Worm (Caenorhabditis elegans) whole organism, early embryonic: Measurements from ENCODE around the gene T16G1.6.

ENCODE experiments used
- B0310.2 ChIP-seq: sonication (generic microtip); optimal IDR thresholded peaks from 2 replicates; lab custom pipeline; 2016; ENCODE audit warnings: mild to moderate bottlenecking, missing genetic modification characterization, missing compliant biosample characterization
- F13C5.2 ChIP-seq: sonication (generic microtip); optimal IDR thresholded peaks from 2 replicates; lab custom pipeline; 2017; ENCODE audit warnings: mild to moderate bottlenecking, missing genetic modification characterization, inconsistent platforms, missing compliant biosample characterization
- aly-1 ChIP-seq: sonication (generic microtip); optimal IDR thresholded peaks from 2 replicates; lab custom pipeline; 2016; ENCODE audit warnings: missing genetic modification characterization, missing compliant biosample characterization
- ama-1 ChIP-seq: fragments of 150-350 bp; optimal IDR thresholded peaks from 2 replicates; lab custom pipeline; 2014
- ceh-13 ChIP-seq: fragments of 200-800 bp; sonication (Bioruptor generic); optimal IDR thresholded peaks from 2 replicates; lab custom pipeline; 2018; ENCODE audit warnings: mild to moderate bottlenecking, missing genetic modification characterization, missing compliant biosample characterization
- ceh-36 ChIP-seq: sonication (generic microtip); optimal IDR thresholded peaks from 2 replicates; lab custom pipeline; 2016; ENCODE audit warnings: missing genetic modification characterization, inconsistent platforms, missing compliant biosample characterization
- ets-7 ChIP-seq: sonication (generic microtip); optimal IDR thresholded peaks from 2 replicates; lab custom pipeline; 2016; ENCODE audit warnings: missing genotype, missing genetic modification characterization, missing compliant biosample characterization
- flt-1 ChIP-seq: fragments of 200-800 bp; sonication (Bioruptor generic); IDR thresholded peaks from 2 replicates; pipeline ENCODE4 v1.3.6; 2022; ENCODE audit warnings: missing genetic modification characterization, missing compliant biosample characterization
- hmbx-1 ChIP-seq: sonication (generic microtip); optimal IDR thresholded peaks from 2 replicates; lab custom pipeline; 2016; ENCODE audit warnings: mild to moderate bottlenecking, missing genetic modification characterization, missing compliant biosample characterization
- hmg-4 ChIP-seq: fragments of 200-800 bp; sonication (Bioruptor generic); optimal IDR thresholded peaks from 2 replicates; lab custom pipeline; 2018; ENCODE audit warnings: mild to moderate bottlenecking, missing genetic modification characterization, missing compliant biosample characterization
- hnd-1 ChIP-seq: sonication (generic microtip); optimal IDR thresholded peaks from 2 replicates; lab custom pipeline; 2016; ENCODE audit warnings: missing genetic modification characterization, missing compliant biosample characterization
- pes-1 ChIP-seq: fragments of 200-800 bp; sonication (Bioruptor generic); IDR thresholded peaks from 2 replicates; pipeline ENCODE4 v1.3.6; 2022; ENCODE audit warnings: missing genetic modification reagents, missing genetic modification characterization, missing compliant biosample characterization
- scrt-1 ChIP-seq: fragments of 200-800 bp; sonication (Bioruptor generic); IDR thresholded peaks from 2 replicates; pipeline ENCODE4 v1.3.6; 2022; ENCODE audit warnings: missing genetic modification characterization, missing compliant biosample characterization
- sea-1 ChIP-seq: fragments of 200-800 bp; sonication (Bioruptor generic); conservative IDR thresholded peaks from 2 replicates; pipeline ENCODE4 v1.3.6; 2022; ENCODE audit warnings: missing genetic modification characterization, missing compliant biosample characterization
- tbx-11 ChIP-seq: fragments of 200-800 bp; sonication (Bioruptor generic); IDR thresholded peaks from 2 replicates; pipeline ENCODE4 v1.3.6; 2022; ENCODE audit warnings: missing genetic modification characterization, missing compliant biosample characterization
- tbx-37 ChIP-seq: fragments of 200-800 bp; sonication (Bioruptor generic); conservative IDR thresholded peaks from 2 replicates; pipeline ENCODE4 v1.3.6; 2022; ENCODE audit warnings: missing genetic modification reagents, missing genetic modification characterization, missing compliant biosample characterization
- tra-4 ChIP-seq: sonication (generic microtip); optimal IDR thresholded peaks from 2 replicates; lab custom pipeline; 2017; ENCODE audit warnings: missing genetic modification characterization, missing compliant biosample characterization

The T16G1.6 gene

ce11 chrV:12904054-12904453 lies 32.9 kb downstream of the T16G1.6 start, which contains the start of gene ttr-27:
TSS of gene ttr-27 (minus strand) at chrV:12904098.
- TF ChIP-seq ets-7 (tag; lab: Kevin White, UChicago), result no peak
- no peak for TF ChIP-seq flt-1 (GFP tag; lab: Robert Waterston, UW)
- no peak for TF ChIP-seq ceh-36
- TF ChIP-seq hmbx-1 (tag; lab: Kevin White, UChicago), result no peak
- TF ChIP-seq tra-4 (tag; lab: Kevin White, UChicago), result no peak
- no peak for TF ChIP-seq F13C5.2 (tag; lab: Kevin White, UChicago)
- no peak for TF ChIP-seq aly-1 (tag; lab: Kevin White, UChicago)
- TF ChIP-seq scrt-1 (GFP tag; lab: Robert Waterston, UW), result no peak
- TF ChIP-seq ceh-13 (GFP tag; lab: Kevin White, UChicago), result no peak
- no peak for TF ChIP-seq tbx-37 (GFP tag; lab: Robert Waterston, UW)
- TF ChIP-seq B0310.2 (tag; lab: Kevin White, UChicago), result no peak
- TF ChIP-seq tbx-11 (GFP tag; lab: Robert Waterston, UW), result no peak
- TF ChIP-seq pes-1 (GFP tag; lab: Robert Waterston, UW), result no peak
- no peak for TF ChIP-seq sea-1 (GFP tag; lab: Robert Waterston, UW)
- no peak for TF ChIP-seq ama-1 (lab: Kevin White, UChicago)
- TF ChIP-seq hmg-4 (GFP tag; lab: Kevin White, UChicago), result no peak
- no peak for TF ChIP-seq hnd-1 (tag; lab: Kevin White, UChicago)

ce11 chrV:12901301-12901700 lies 35.7 kb downstream of the T16G1.6 start:
- TF ChIP-seq flt-1 (GFP tag; lab: Robert Waterston, UW) (no peak), B0310.2 (tag; lab: Kevin White, UChicago) (no peak), hmbx-1 (tag; lab: Kevin White, UChicago) (no peak), ceh-36 (no peak), sea-1 (GFP tag; lab: Robert Waterston, UW) (no peak), hmg-4 (GFP tag; lab: Kevin White, UChicago) (no peak), ets-7 (tag; lab: Kevin White, UChicago) (no peak)

ce11 chrV:12898583-12899232 lies 38.3 kb downstream of the T16G1.6 start:
- no peak for TF ChIP-seq F13C5.2 (tag; lab: Kevin White, UChicago)
- no peak for TF ChIP-seq scrt-1 (GFP tag; lab: Robert Waterston, UW)
- no peak for TF ChIP-seq hnd-1 (tag; lab: Kevin White, UChicago)
- TF ChIP-seq ama-1 (lab: Kevin White, UChicago), result no peak
- no peak for TF ChIP-seq hmbx-1 (tag; lab: Kevin White, UChicago)
- TF ChIP-seq tbx-37 (GFP tag; lab: Robert Waterston, UW), result no peak
- TF ChIP-seq tra-4 (tag; lab: Kevin White, UChicago), result no peak
- no peak for TF ChIP-seq ceh-36
- TF ChIP-seq pes-1 (GFP tag; lab: Robert Waterston, UW), result no peak
- no peak for TF ChIP-seq ceh-13 (GFP tag; lab: Kevin White, UChicago)
- TF ChIP-seq flt-1 (GFP tag; lab: Robert Waterston, UW), result no peak
- TF ChIP-seq hmg-4 (GFP tag; lab: Kevin White, UChicago), result no peak

- no peak for TF ChIP-seq scrt-1 (GFP tag; lab: Robert Waterston, UW)
- no peak for TF ChIP-seq tra-4 (tag; lab: Kevin White, UChicago)
- no peak for TF ChIP-seq tbx-11 (GFP tag; lab: Robert Waterston, UW)
- TF ChIP-seq tbx-37 (GFP tag; lab: Robert Waterston, UW), result no peak
- TF ChIP-seq F13C5.2 (tag; lab: Kevin White, UChicago), result no peak
- TF ChIP-seq ceh-36, result no peak
- TF ChIP-seq sea-1 (GFP tag; lab: Robert Waterston, UW), result no peak
- no peak for TF ChIP-seq B0310.2 (tag; lab: Kevin White, UChicago)
These were observed 39.6 kb downstream of the T16G1.6 start for ce11 chrV:12897338-12897737.

ce11 chrV:12896850-12897249 lies 40.1 kb downstream of the T16G1.6 start:
- no peak for TF ChIP-seq tra-4 (tag; lab: Kevin White, UChicago)
- no peak for TF ChIP-seq aly-1 (tag; lab: Kevin White, UChicago)
- TF ChIP-seq tbx-37 (GFP tag; lab: Robert Waterston, UW), result no peak
- no peak for TF ChIP-seq tbx-11 (GFP tag; lab: Robert Waterston, UW)
- no peak for TF ChIP-seq ceh-36
- no peak for TF ChIP-seq ets-7 (tag; lab: Kevin White, UChicago)
- no peak for TF ChIP-seq hmbx-1 (tag; lab: Kevin White, UChicago)
- no peak for TF ChIP-seq F13C5.2 (tag; lab: Kevin White, UChicago)
- no peak for TF ChIP-seq ceh-13 (GFP tag; lab: Kevin White, UChicago)
- no peak for TF ChIP-seq B0310.2 (tag; lab: Kevin White, UChicago)
- no peak for TF ChIP-seq hmg-4 (GFP tag; lab: Kevin White, UChicago)
- no peak for TF ChIP-seq pes-1 (GFP tag; lab: Robert Waterston, UW)
- no peak for TF ChIP-seq sea-1 (GFP tag; lab: Robert Waterston, UW)
- no peak for TF ChIP-seq scrt-1 (GFP tag; lab: Robert Waterston, UW)

ce11 chrV:12895772-12896171 lies 41.2 kb downstream of the T16G1.6 start, which contains the start of gene ttbk-7:
TSS of gene ttbk-7 (minus strand) at chrV:12895872.
- no peak for TF ChIP-seq scrt-1 (GFP tag; lab: Robert Waterston, UW)
- TF ChIP-seq F13C5.2 (tag; lab: Kevin White, UChicago), result no peak
- no peak for TF ChIP-seq ceh-13 (GFP tag; lab: Kevin White, UChicago)
- no peak for TF ChIP-seq hnd-1 (tag; lab: Kevin White, UChicago)
- TF ChIP-seq tbx-11 (GFP tag; lab: Robert Waterston, UW), result no peak
- TF ChIP-seq pes-1 (GFP tag; lab: Robert Waterston, UW), result no peak
- no peak for TF ChIP-seq sea-1 (GFP tag; lab: Robert Waterston, UW)
- no peak for TF ChIP-seq tra-4 (tag; lab: Kevin White, UChicago)
- no peak for TF ChIP-seq ceh-36
- no peak for TF ChIP-seq flt-1 (GFP tag; lab: Robert Waterston, UW)
- no peak for TF ChIP-seq tbx-37 (GFP tag; lab: Robert Waterston, UW)
- no peak for TF ChIP-seq ets-7 (tag; lab: Kevin White, UChicago)
- no peak for TF ChIP-seq B0310.2 (tag; lab: Kevin White, UChicago)
- no peak for TF ChIP-seq hmbx-1 (tag; lab: Kevin White, UChicago)
- no peak for TF ChIP-seq ama-1 (lab: Kevin White, UChicago)
- TF ChIP-seq aly-1 (tag; lab: Kevin White, UChicago), result no peak
